Worm (Caenorhabditis elegans): ENCODE results near the gene sre-11.

sre-11 gene

ce11 chrV:7639356-7639755 is 44.4 kb downstream of the sre-11 start:
- no peak for TF ChIP-seq unc-62 (GFP tag; optimal IDR thresholded peaks at IDR 0.05)

- no peak for TF ChIP-seq unc-62 (GFP tag; optimal IDR thresholded peaks at IDR 0.05)
These were observed 46.0 kb downstream of the sre-11 start, which contains the start of gene clec-45 for ce11 chrV:7637801-7638200. Gene clec-45, plus strand, starts transcription at chrV:7638101.

- no peak for TF ChIP-seq unc-62 (GFP tag; optimal IDR thresholded peaks at IDR 0.05)
These were observed 48.3 kb downstream of the sre-11 start, which contains the start of gene srd-29 for ce11 chrV:7635469-7635868. Gene srd-29, plus strand, starts transcription at chrV:7635769.

DNA sequence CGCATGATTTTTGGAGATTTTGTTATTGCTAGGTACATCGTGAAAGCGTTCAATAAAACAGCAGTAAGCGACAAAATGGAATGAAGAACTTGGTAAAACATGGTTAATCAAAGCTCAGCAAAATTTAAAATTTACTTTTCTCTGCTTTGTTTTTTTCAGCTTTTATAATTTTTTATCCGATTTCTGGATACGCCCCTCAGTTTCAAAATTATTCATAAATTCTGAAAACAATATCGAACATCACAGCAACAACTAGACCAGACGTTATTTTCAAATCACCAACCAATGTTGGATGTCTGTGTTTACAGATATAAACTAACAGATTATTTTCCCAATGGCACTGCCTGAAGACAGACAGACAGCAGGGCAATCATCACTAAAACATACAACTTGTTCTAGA is 49.1 kb downstream of the sre-11 start, which contains the start of gene srd-31:
TSS of gene srd-31 (minus strand) at position 101 of the 400 bp plus-strand sequence.
- no peak for TF ChIP-seq unc-62 (GFP tag; optimal IDR thresholded peaks at IDR 0.05)

All from whole organism, dauer.